Worm (Caenorhabditis elegans) whole organism, early embryonic: Measurements from ENCODE around the gene ZK177.3.

Source experiments
- aly-1 ChIP-seq: sonication (generic microtip); optimal IDR thresholded peaks from 2 replicates; lab custom pipeline; 2016; ENCODE audit warnings: missing genetic modification characterization, missing compliant biosample characterization
- ama-1 ChIP-seq: fragments of 150-350 bp; optimal IDR thresholded peaks from 2 replicates; lab custom pipeline; 2014
- ceh-36 ChIP-seq: sonication (generic microtip); optimal IDR thresholded peaks from 2 replicates; lab custom pipeline; 2016; ENCODE audit warnings: missing genetic modification characterization, inconsistent platforms, missing compliant biosample characterization
- sea-1 ChIP-seq: fragments of 200-800 bp; sonication (Bioruptor generic); conservative IDR thresholded peaks from 2 replicates; pipeline ENCODE4 v1.3.6; 2022; ENCODE audit warnings: missing genetic modification characterization, missing compliant biosample characterization

ce11 chrII:5473946-5474423 lies 41.7 kb upstream of the ZK177.3 start, which contains the start of gene mrps-16:
- TF ChIP-seq ama-1 (no peak), ceh-36 (tag; lab: Kevin White, UChicago) (no peak), aly-1 (tag; lab: Kevin White, UChicago) (no peak), sea-1 (GFP tag; lab: Robert Waterston, UW) (no peak)
